Worm (Caenorhabditis elegans) whole organism, L2 larva: Measurements from ENCODE around the gene trx-5.

ENCODE experiments used
- R02D3.7 ChIP-seq: fragments of 150-350 bp; optimal IDR thresholded peaks from 2 replicates; lab custom pipeline; 2014; ENCODE audit warnings: missing biosample characterization, missing genetic modification characterization
- alr-1 ChIP-seq: fragments of 150-350 bp; optimal IDR thresholded peaks from 2 replicates; lab custom pipeline; 2014; ENCODE audit warnings: missing biosample characterization, missing genetic modification characterization
- egl-27 ChIP-seq: sonication (generic microtip); optimal IDR thresholded peaks from 3 replicates; lab custom pipeline; 2017; ENCODE audit warnings: missing biosample characterization, missing genetic modification reagents, missing genetic modification characterization
- elt-3 ChIP-seq: sonication (generic microtip); optimal IDR thresholded peaks from 2 replicates; lab custom pipeline; 2017; ENCODE audit warnings: missing biosample characterization, missing genetic modification characterization
- fos-1 ChIP-seq: fragments of 150-350 bp; optimal IDR thresholded peaks from 2 replicates; lab custom pipeline; 2014; ENCODE audit warnings: missing biosample characterization, missing genetic modification characterization
- lin-13 ChIP-seq: fragments of 150-350 bp; optimal IDR thresholded peaks from 2 replicates; lab custom pipeline; 2014; ENCODE audit warnings: missing biosample characterization, missing genetic modification reagents, missing genetic modification characterization
- mbf-1 ChIP-seq: sonication (generic microtip); optimal IDR thresholded peaks from 2 replicates; lab custom pipeline; 2017; ENCODE audit warnings: missing biosample characterization, missing genetic modification characterization
- nhr-11 ChIP-seq: fragments of 150-350 bp; optimal IDR thresholded peaks from 2 replicates; lab custom pipeline; 2014; ENCODE audit warnings: missing biosample characterization, missing genetic modification characterization
- nhr-12 ChIP-seq: fragments of 150-350 bp; optimal IDR thresholded peaks from 2 replicates; lab custom pipeline; 2014; ENCODE audit warnings: missing biosample characterization, missing genetic modification characterization
- nhr-25 ChIP-seq: fragments of 150-350 bp; sonication (generic microtip); optimal IDR thresholded peaks from 3 replicates; lab custom pipeline; 2014; ENCODE audit warnings: missing biosample characterization, missing genetic modification characterization
- peb-1 ChIP-seq: fragments of 150-350 bp; optimal IDR thresholded peaks from 2 replicates; lab custom pipeline; 2014; ENCODE audit warnings: missing biosample characterization, missing genetic modification characterization
- sma-3 ChIP-seq: sonication (generic microtip); optimal IDR thresholded peaks from 2 replicates; lab custom pipeline; 2016; ENCODE audit warnings: missing genetic modification reagents, missing genetic modification characterization, missing compliant biosample characterization
- unc-39 ChIP-seq: fragments of 150-350 bp; optimal IDR thresholded peaks from 2 replicates; lab custom pipeline; 2014; ENCODE audit warnings: missing biosample characterization, missing genetic modification characterization
- unc-62 ChIP-seq: fragments of 150-350 bp; optimal IDR thresholded peaks from 2 replicates; lab custom pipeline; 2014; ENCODE audit warnings: missing biosample characterization, missing genetic modification reagents, missing genetic modification characterization

DNA sequence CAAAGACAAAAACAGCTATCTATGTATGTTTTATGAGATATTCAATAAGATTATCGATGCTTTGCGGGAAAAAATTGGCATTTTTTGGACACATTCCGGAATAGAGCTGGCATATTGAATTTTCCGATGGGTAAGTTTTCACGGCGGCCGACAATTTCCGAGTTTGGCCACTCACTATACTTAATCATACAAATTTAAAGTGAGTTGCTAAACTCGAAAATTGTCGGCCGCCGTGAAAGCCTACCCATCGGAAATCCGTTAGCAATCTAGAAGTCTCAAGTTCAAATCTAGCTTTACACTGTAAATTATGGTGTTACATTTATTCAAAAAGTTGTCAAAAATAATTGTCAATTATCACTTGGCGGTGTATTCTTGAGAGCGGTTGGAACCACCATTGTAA lies 16.5 kb upstream of the trx-5 start:
- TF ChIP-seq unc-62 (no peak), R02D3.7 (tag; lab: Kevin White, UChicago) (no peak), alr-1 (tag; lab: Kevin White, UChicago) (no peak), egl-27 (tag; lab: Kevin White, UChicago) (no peak), fos-1 (no peak), sma-3 (GFP tag; lab: Kevin White, UChicago) (no peak), mbf-1 (tag; lab: Kevin White, UChicago) (no peak), peb-1 (no peak), nhr-12 (no peak), unc-39 (tag; lab: Kevin White, UChicago) (no peak), nhr-11 (no peak), elt-3 (tag; lab: Kevin White, UChicago) (no peak), nhr-25 (tag; lab: Kevin White, UChicago) (no peak), lin-13 (GFP tag; lab: Kevin White, UChicago) (no peak)
